Fruit fly (Drosophila melanogaster) whole organism, embryonic: ENCODE results near the gene Trim9.

ENCODE experiments used
- CG1233 ChIP-seq: fragments of 200-800 bp; sonication (Bioruptor generic); optimal IDR thresholded peaks from 4 replicates; lab custom pipeline; 2018; ENCODE audit warnings: missing biosample characterization, mild to moderate bottlenecking, missing genetic modification characterization
- CG12942 ChIP-seq: fragments of 200-800 bp; sonication (Bioruptor generic); optimal IDR thresholded peaks from 3 replicates; lab custom pipeline; 2016; ENCODE audit warnings: missing biosample characterization, missing genetic modification characterization
- CG1603 ChIP-seq: fragments of 200-800 bp; sonication (Bioruptor generic); optimal IDR thresholded peaks from 2 replicates; lab custom pipeline; 2019; ENCODE audit warnings: missing biosample characterization, mild to moderate bottlenecking, missing genetic modification characterization, moderate library complexity
- CG16779 ChIP-seq: fragments of 200-800 bp; sonication (Bioruptor generic); IDR thresholded peaks from 2 replicates; pipeline ENCODE4 v1.3.6; 2022; ENCODE audit warnings: missing biosample characterization, missing genetic modification characterization
- CG18599 ChIP-seq: fragments of 200-800 bp; sonication (Bioruptor generic); optimal IDR thresholded peaks from 3 replicates; lab custom pipeline; 2017; ENCODE audit warnings: missing biosample characterization, missing genetic modification characterization, mild to moderate bottlenecking, moderate library complexity, missing genetic modification reagents
- CG18764 ChIP-seq: fragments of 200-800 bp; sonication (Bioruptor generic); optimal IDR thresholded peaks from 3 replicates; lab custom pipeline; 2016; ENCODE audit warnings: missing biosample characterization, missing genetic modification characterization
- CG2199 ChIP-seq: fragments of 200-800 bp; sonication (Bioruptor generic); IDR thresholded peaks from 3 replicates; pipeline ENCODE4 v1.3.6; 2022; ENCODE audit warnings: missing biosample characterization, missing genetic modification characterization
- CG2875 ChIP-seq: fragments of 200-800 bp; sonication (Bioruptor generic); optimal IDR thresholded peaks from 2 replicates; lab custom pipeline; 2017; ENCODE audit warnings: missing biosample characterization, mild to moderate bottlenecking, missing genetic modification characterization, missing genetic modification reagents
- CG2889 ChIP-seq: fragments of 200-800 bp; sonication (Bioruptor generic); IDR thresholded peaks from 3 replicates; pipeline ENCODE4 v1.3.6; 2022; ENCODE audit warnings: missing biosample characterization, missing genetic modification characterization
- CG34422 ChIP-seq: fragments of 200-800 bp; sonication (Bioruptor generic); IDR thresholded peaks from 3 replicates; pipeline ENCODE4 v1.3.6; 2022; ENCODE audit warnings: missing biosample characterization, missing genetic modification characterization
- CG3726 ChIP-seq: fragments of 200-800 bp; sonication (Bioruptor generic); IDR thresholded peaks from 3 replicates; pipeline ENCODE4, ENCODE4 v1.3.6; 2022; ENCODE audit warnings: missing biosample characterization, missing genetic modification characterization
- CG3995 ChIP-seq: fragments of 200-800 bp; sonication (Bioruptor generic); optimal IDR thresholded peaks from 3 replicates; lab custom pipeline; 2016; ENCODE audit warnings: missing biosample characterization, missing genetic modification characterization
- CG42726 ChIP-seq: fragments of 200-800 bp; sonication (Bioruptor generic); IDR thresholded peaks from 2 replicates; pipeline ENCODE4 v1.3.6; 2022; ENCODE audit warnings: missing biosample characterization, missing genetic modification characterization; ENCODE audit not compliant: partially characterized antibody
- CG4404 ChIP-seq: fragments of 200-800 bp; sonication (Bioruptor generic); IDR thresholded peaks from 2 replicates; pipeline ENCODE4 v1.3.6; 2022; ENCODE audit warnings: missing biosample characterization, missing genetic modification characterization
- CG4617 ChIP-seq: fragments of 200-800 bp; sonication (Bioruptor generic); optimal IDR thresholded peaks from 3 replicates; lab custom pipeline; 2016; ENCODE audit warnings: missing biosample characterization, missing genetic modification characterization, borderline replicate concordance
- CG6813 ChIP-seq: fragments of 200-800 bp; sonication (Bioruptor generic); optimal IDR thresholded peaks from 2 replicates; lab custom pipeline; 2017; ENCODE audit warnings: missing biosample characterization, missing genetic modification characterization, mild to moderate bottlenecking, moderate library complexity, missing genetic modification reagents
- CG9817 ChIP-seq: fragments of 200-800 bp; sonication (Bioruptor generic); optimal IDR thresholded peaks from 2 replicates; lab custom pipeline; 2018; ENCODE audit warnings: missing biosample characterization, mild to moderate bottlenecking, missing genetic modification characterization, moderate library complexity
- Chrac-16 ChIP-seq: fragments of 200-800 bp; sonication (Bioruptor generic); optimal IDR thresholded peaks from 3 replicates; lab custom pipeline; 2016; ENCODE audit warnings: missing biosample characterization, missing genetic modification characterization
- D19A ChIP-seq: fragments of 200-800 bp; optimal IDR thresholded peaks from 3 replicates; lab custom pipeline; 2019; ENCODE audit warnings: missing biosample characterization, mild to moderate bottlenecking, missing genetic modification characterization, moderate library complexity
- Dfd ChIP-seq, 2 experiments: fragments of >200 bp; optimal IDR thresholded peaks; 2 replicates each; lab custom pipeline; 2017; ENCODE audit warnings: missing biosample characterization in 2 of 2, missing genetic modification characterization in 2 of 2
- E2f1 ChIP-seq: fragments of 200-800 bp; sonication (Bioruptor generic); IDR thresholded peaks from 2 replicates; pipeline ENCODE4 v1.3.6; 2022; ENCODE audit warnings: missing biosample characterization, missing genetic modification characterization
- HmgD ChIP-seq: fragments of 200-800 bp; sonication (Bioruptor generic); optimal IDR thresholded peaks from 3 replicates; lab custom pipeline; 2016; ENCODE audit warnings: missing biosample characterization, missing genetic modification characterization
- Nf-YB ChIP-seq: fragments of 200-800 bp; sonication (Bioruptor generic); optimal IDR thresholded peaks from 3 replicates; lab custom pipeline; 2019; ENCODE audit warnings: missing biosample characterization, mild to moderate bottlenecking, missing genetic modification characterization, moderate library complexity
- Oli ChIP-seq: fragments of 200-800 bp; sonication (Bioruptor generic); optimal IDR thresholded peaks from 2 replicates; lab custom pipeline; 2018; ENCODE audit warnings: missing biosample characterization, mild to moderate bottlenecking, missing genetic modification characterization, moderate library complexity
- PHDP ChIP-seq: fragments of 200-800 bp; sonication (Bioruptor generic); optimal IDR thresholded peaks from 3 replicates; lab custom pipeline; 2018; ENCODE audit warnings: missing biosample characterization, mild to moderate bottlenecking, missing genetic modification characterization, moderate library complexity
- ab ChIP-seq: fragments of 200-800 bp; sonication (Bioruptor generic); optimal IDR thresholded peaks from 2 replicates; lab custom pipeline; 2016; ENCODE audit warnings: missing biosample characterization, missing genetic modification characterization
- abd-A ChIP-seq: fragments of 200-800 bp; sonication (Bioruptor generic); optimal IDR thresholded peaks from 3 replicates; lab custom pipeline; 2019; ENCODE audit warnings: missing biosample characterization, mild to moderate bottlenecking, missing genetic modification characterization, moderate library complexity
- ci ChIP-seq: fragments of 200-800 bp; sonication (Bioruptor generic); IDR thresholded peaks from 3 replicates; pipeline ENCODE4 v1.3.6; 2022; ENCODE audit warnings: missing biosample characterization, missing genetic modification characterization
- crc ChIP-seq: fragments of 200-800 bp; sonication (Bioruptor generic); optimal IDR thresholded peaks from 2 replicates; lab custom pipeline; 2016; ENCODE audit warnings: missing biosample characterization, missing genetic modification characterization
- dm ChIP-seq: fragments of 200-800 bp; sonication (Bioruptor generic); optimal IDR thresholded peaks from 3 replicates; lab custom pipeline; 2016; ENCODE audit warnings: missing biosample characterization, missing genetic modification characterization
- fu2 ChIP-seq: fragments of 200-800 bp; sonication (Bioruptor generic); optimal IDR thresholded peaks from 2 replicates; lab custom pipeline; 2016; ENCODE audit warnings: missing biosample characterization, missing genetic modification characterization
- gcm ChIP-seq: fragments of 200-800 bp; sonication (Bioruptor generic); optimal IDR thresholded peaks from 2 replicates; lab custom pipeline; 2019; ENCODE audit warnings: missing biosample characterization, mild to moderate bottlenecking, missing genetic modification characterization, moderate library complexity
- gcm2 ChIP-seq: fragments of 200-800 bp; sonication (Bioruptor generic); optimal IDR thresholded peaks from 2 replicates; lab custom pipeline; 2016; ENCODE audit warnings: missing biosample characterization, missing genetic modification characterization
- insv ChIP-seq, 2 experiments: fragments of 200-800 bp; sonication (Bioruptor generic); optimal IDR thresholded peaks; 3 replicates each; lab custom pipeline; 2016 to 2018; ENCODE audit warnings: missing biosample characterization in 2 of 2, missing genetic modification characterization in 2 of 2
- kay ChIP-seq: fragments of 200-800 bp; sonication (Bioruptor generic); optimal IDR thresholded peaks from 2 replicates; lab custom pipeline; 2016; ENCODE audit warnings: missing biosample characterization, missing genetic modification characterization
- klu ChIP-seq: fragments of 200-800 bp; sonication (Bioruptor generic); IDR thresholded peaks from 2 replicates; pipeline ENCODE4 v1.3.6; 2022; ENCODE audit warnings: missing biosample characterization, missing genetic modification characterization
- knrl ChIP-seq: fragments of 200-800 bp; sonication (Bioruptor generic); IDR thresholded peaks from 3 replicates; pipeline ENCODE4 v1.3.6; 2022; ENCODE audit warnings: missing biosample characterization, missing genetic modification characterization; ENCODE audit not compliant: partially characterized antibody
- lola ChIP-seq, 3 experiments: fragments of >200 bp in 2 of 3; fragments of 200-800 bp in 1 of 3; sonication (Bioruptor generic) in 1 of 3; optimal IDR thresholded peaks; 2 replicates each; lab custom pipeline; 2017 to 2019; ENCODE audit warnings: missing biosample characterization in 3 of 3, missing genetic modification characterization in 3 of 3, mild to moderate bottlenecking in 1 of 3, moderate library complexity in 1 of 3
- lov ChIP-seq, 2 experiments: fragments of 200-800 bp in 1 of 2; fragments of >200 bp in 1 of 2; sonication (Bioruptor generic) in 1 of 2; IDR thresholded peaks in 1 of 2; optimal IDR thresholded peaks in 1 of 2; 2 replicates in 1 of 2; 3 replicates in 1 of 2; pipeline versions ENCODE4 v1.3.6 to Lab custom; 2017 to 2022; ENCODE audit warnings: missing biosample characterization in 1 of 2, missing genetic modification characterization in 1 of 2
- onecut ChIP-seq: fragments of 200-800 bp; sonication (Bioruptor generic); IDR thresholded peaks from 2 replicates; pipeline ENCODE4 v1.3.6; 2022; ENCODE audit warnings: missing biosample characterization, missing genetic modification characterization
- ro ChIP-seq: fragments of 200-800 bp; sonication (Bioruptor generic); IDR thresholded peaks from 2 replicates; pipeline ENCODE4 v1.3.6; 2022; ENCODE audit warnings: missing biosample characterization, missing genetic modification characterization
- sd ChIP-seq: fragments of 200-800 bp; sonication (Bioruptor generic); optimal IDR thresholded peaks from 3 replicates; lab custom pipeline; 2018; ENCODE audit warnings: missing biosample characterization, mild to moderate bottlenecking, missing genetic modification characterization, moderate library complexity
- seq ChIP-seq: fragments of 200-800 bp; sonication (Bioruptor generic); IDR thresholded peaks from 2 replicates; pipeline ENCODE4 v1.3.6; 2022; ENCODE audit warnings: missing biosample characterization, missing genetic modification characterization
- sima ChIP-seq: fragments of 200-800 bp; sonication (Bioruptor generic); optimal IDR thresholded peaks from 2 replicates; lab custom pipeline; 2016; ENCODE audit warnings: missing biosample characterization, missing genetic modification characterization
- slou ChIP-seq: fragments of 200-800 bp; sonication (Bioruptor generic); optimal IDR thresholded peaks from 3 replicates; lab custom pipeline; 2016; ENCODE audit warnings: missing biosample characterization, missing genetic modification characterization
- ttk ChIP-seq: fragments of 200-800 bp; sonication (Bioruptor generic); IDR thresholded peaks from 2 replicates; pipeline ENCODE4 v2.1.2; 2022; ENCODE audit warnings: missing biosample characterization, missing genetic modification characterization
- vvl ChIP-seq: fragments of 200-800 bp; sonication (Bioruptor generic); IDR thresholded peaks from 2 replicates; pipeline ENCODE4 v1.3.6; 2022; ENCODE audit warnings: missing biosample characterization, missing genetic modification characterization
- z ChIP-seq: fragments of 200-800 bp; sonication (Bioruptor generic); IDR thresholded peaks from 3 replicates; pipeline ENCODE4 v1.3.6; 2022; ENCODE audit warnings: missing biosample characterization, missing genetic modification characterization
- zfh1 ChIP-seq: fragments of 200-800 bp; sonication (Bioruptor generic); IDR thresholded peaks from 3 replicates; pipeline ENCODE4 v1.3.6; 2022; ENCODE audit warnings: missing biosample characterization, missing genetic modification characterization

Trim9 gene

dm6 chr2L:10614660-10615479 lies 70.2 kb downstream of the Trim9 start (continued):
- no peak for TF ChIP-seq CG9817 (tag; lab: Kevin White, UChicago)
- TF ChIP-seq lov (optimal IDR thresholded peaks at IDR 0.05; lab: Kevin White, UChicago), result no peak
- 0 out of 3 replicates have a peak, but pooled peaks have one; percentile 55 for TF ChIP-seq lov (GFP tag; IDR thresholded peaks at IDR 0.05; lab: Robert Waterston, UW)
- no peak for TF ChIP-seq HmgD
- TF ChIP-seq CG2889 (GFP tag; lab: Robert Waterston, UW), result no peak
- TF ChIP-seq sima (GFP tag; lab: Kevin White, UChicago), result no peak
- TF ChIP-seq klu (GFP tag; lab: Robert Waterston, UW), result no peak
- TF ChIP-seq gcm2 (GFP tag; lab: Kevin White, UChicago), result no peak
- TF ChIP-seq CG1603 (tag; lab: Kevin White, UChicago), result peak; percentile 16
- TF ChIP-seq slou (GFP tag; lab: Kevin White, UChicago), result no peak
- TF ChIP-seq ab (GFP tag; lab: Kevin White, UChicago), result no peak
- 0 out of 3 replicates have a peak, but pooled peaks have one; percentile 50 for TF ChIP-seq ci (GFP tag; lab: Robert Waterston, UW)
- peak; percentile 56 for TF ChIP-seq ttk
- peak; percentile 66; the same call in 2 of the 3 replicates for TF ChIP-seq z (GFP tag; lab: Robert Waterston, UW)
- 0 out of 2 replicates have a peak, but pooled peaks have one; percentile 23 for TF ChIP-seq onecut (GFP tag; lab: Robert Waterston, UW)
- no peak for TF ChIP-seq Chrac-16 (GFP tag; lab: Kevin White, UChicago)
- no peak for TF ChIP-seq CG42726
- TF ChIP-seq CG6813 (GFP tag; lab: Kevin White, UChicago), result peak; percentile 10
- no peak for TF ChIP-seq seq (GFP tag; lab: Robert Waterston, UW)
- TF ChIP-seq CG18599, result no peak
- TF ChIP-seq zfh1 (GFP tag; lab: Robert Waterston, UW), result peak; percentile 18; the same call in 1 of the 3 replicates
- no peak for TF ChIP-seq dm (GFP tag; lab: Kevin White, UChicago)
- no peak for TF ChIP-seq abd-A (tag; lab: Kevin White, UChicago)
- no peak for TF ChIP-seq vvl (GFP tag; lab: Robert Waterston, UW)
- TF ChIP-seq CG12942 (GFP tag; lab: Kevin White, UChicago), result no peak
- no peak for TF ChIP-seq CG4617 (GFP tag; lab: Kevin White, UChicago)
- peak; percentile 16 for TF ChIP-seq D19A (tag; lab: Kevin White, UChicago)
- no peak for TF ChIP-seq CG16779
- no peak for TF ChIP-seq PHDP (tag; lab: Kevin White, UChicago)
- peak; percentile 40; the same call in 1 of the 2 replicates for TF ChIP-seq E2f1
- no peak for TF ChIP-seq CG18764 (GFP tag; lab: Kevin White, UChicago)
- TF ChIP-seq CG2875 (GFP tag; lab: Kevin White, UChicago), result peak; percentile 17
- TF ChIP-seq CG2199, result peak; percentile 52; the same call in 1 of the 3 replicates
- peak; percentile 44 for TF ChIP-seq sd
- no peak for TF ChIP-seq CG3726 (GFP tag; lab: Robert Waterston, UW)
- TF ChIP-seq Nf-YB (GFP tag; lab: Kevin White, UChicago), result no peak
- TF ChIP-seq kay (GFP tag; lab: Kevin White, UChicago), result no peak
- no peak for TF ChIP-seq ro (GFP tag; lab: Robert Waterston, UW)
- no peak for TF ChIP-seq CG4404 (GFP tag; lab: Robert Waterston, UW)
- TF ChIP-seq gcm (GFP tag; lab: Kevin White, UChicago), result no peak
- no peak for TF ChIP-seq CG3995 (GFP tag; lab: Kevin White, UChicago)
- TF ChIP-seq CG1233 (GFP tag; lab: Kevin White, UChicago), result no peak
- no peak for TF ChIP-seq Dfd (GFP tag; optimal IDR thresholded peaks at IDR 0.05; lab: Kevin White, UChicago)
- TF ChIP-seq CG34422 (GFP tag; lab: Robert Waterston, UW), result no peak
- TF ChIP-seq Oli, result no peak
- no peak for TF ChIP-seq fu2
- TF ChIP-seq lola (GFP tag; optimal IDR thresholded peaks at IDR 0.05; lab: Kevin White, UChicago), result no peak
- no peak for TF ChIP-seq crc (GFP tag; lab: Kevin White, UChicago)
- TF ChIP-seq insv (GFP tag; optimal IDR thresholded peaks at IDR 0.05; lab: Kevin White, UChicago), result no peak
- TF ChIP-seq knrl (GFP tag; lab: Robert Waterston, UW), result no peak
